Fruit fly (Drosophila melanogaster) whole organism, embryonic: Measurements from ENCODE around the gene AstCC.
A peak's percentile ranks its signal among the peaks of the same experiment; 100 is the strongest.

Source experiments
- Adf1 ChIP-seq: fragments of 200-800 bp; sonication (Bioruptor generic); IDR thresholded peaks from 2 replicates; pipeline ENCODE4 v1.3.6; 2022; ENCODE audit warnings: missing biosample characterization, missing genetic modification characterization
- Aef1 ChIP-seq: fragments of 200-800 bp; sonication (Bioruptor generic); IDR thresholded peaks from 3 replicates; pipeline ENCODE4 v1.3.6; 2022; ENCODE audit warnings: missing biosample characterization, missing genetic modification characterization
- CG1024 ChIP-seq: fragments of 200-800 bp; sonication (Bioruptor generic); IDR thresholded peaks from 2 replicates; pipeline ENCODE4 v1.3.6; 2022; ENCODE audit warnings: missing biosample characterization, missing genetic modification characterization
- CG10366 ChIP-seq: fragments of 200-800 bp; sonication (Bioruptor generic); IDR thresholded peaks from 2 replicates; pipeline ENCODE4 v1.3.6; 2022; ENCODE audit warnings: missing biosample characterization, missing genetic modification characterization
- CG12391 ChIP-seq: fragments of 200-800 bp; sonication (Bioruptor generic); optimal IDR thresholded peaks from 3 replicates; lab custom pipeline; 2018; ENCODE audit warnings: missing biosample characterization, mild to moderate bottlenecking, missing genetic modification characterization, moderate library complexity
- CG13775 ChIP-seq: fragments of 200-800 bp; sonication (Bioruptor generic); optimal IDR thresholded peaks from 3 replicates; lab custom pipeline; 2017; ENCODE audit warnings: missing biosample characterization, mild to moderate bottlenecking, missing genetic modification characterization
- CG14014 ChIP-seq: fragments of 200-800 bp; sonication (Bioruptor generic); IDR thresholded peaks from 2 replicates; pipeline ENCODE4 v1.3.6; 2022; ENCODE audit warnings: missing biosample characterization, missing genetic modification characterization
- CG15696 ChIP-seq: fragments of 200-800 bp; sonication (Bioruptor generic); optimal IDR thresholded peaks from 2 replicates; lab custom pipeline; 2019; ENCODE audit warnings: missing biosample characterization, mild to moderate bottlenecking, missing genetic modification characterization, moderate library complexity
- CG1603 ChIP-seq: fragments of 200-800 bp; sonication (Bioruptor generic); optimal IDR thresholded peaks from 2 replicates; lab custom pipeline; 2019; ENCODE audit warnings: missing biosample characterization, mild to moderate bottlenecking, missing genetic modification characterization, moderate library complexity
- CG17328 ChIP-seq: fragments of 200-800 bp; sonication (Bioruptor generic); IDR thresholded peaks from 2 replicates; pipeline ENCODE4 v1.3.6; 2022; ENCODE audit warnings: missing biosample characterization, missing genetic modification characterization
- CG3065 ChIP-seq: fragments of 200-800 bp; sonication (Bioruptor generic); optimal IDR thresholded peaks from 2 replicates; lab custom pipeline; 2016; ENCODE audit warnings: missing biosample characterization, missing genetic modification characterization
- CG3726 ChIP-seq: fragments of 200-800 bp; sonication (Bioruptor generic); IDR thresholded peaks from 3 replicates; pipeline ENCODE4, ENCODE4 v1.3.6; 2022; ENCODE audit warnings: missing biosample characterization, missing genetic modification characterization
- CG3838 ChIP-seq: fragments of 200-800 bp; sonication (Bioruptor generic); optimal IDR thresholded peaks from 3 replicates; lab custom pipeline; 2016; ENCODE audit warnings: missing biosample characterization, missing genetic modification characterization
- CG42726 ChIP-seq: fragments of 200-800 bp; sonication (Bioruptor generic); IDR thresholded peaks from 2 replicates; pipeline ENCODE4 v1.3.6; 2022; ENCODE audit warnings: missing biosample characterization, missing genetic modification characterization; ENCODE audit not compliant: partially characterized antibody
- CG43689 ChIP-seq: fragments of 200-800 bp; sonication (Bioruptor generic); IDR thresholded peaks from 2 replicates; pipeline ENCODE4 v1.3.6; 2022; ENCODE audit warnings: missing biosample characterization, missing genetic modification characterization
- CG4424 ChIP-seq: fragments of 200-800 bp; sonication (Bioruptor generic); optimal IDR thresholded peaks from 3 replicates; lab custom pipeline; 2016; ENCODE audit warnings: missing biosample characterization, missing genetic modification characterization
- CG4707 ChIP-seq: fragments of 200-800 bp; sonication (Bioruptor generic); optimal IDR thresholded peaks from 2 replicates; lab custom pipeline; 2018; ENCODE audit warnings: missing biosample characterization, mild to moderate bottlenecking, missing genetic modification characterization, moderate library complexity
- CG6689 ChIP-seq: fragments of 200-800 bp; sonication (Bioruptor generic); IDR thresholded peaks from 2 replicates; pipeline ENCODE4 v1.3.6; 2022; ENCODE audit warnings: missing biosample characterization, missing genetic modification characterization
- CG7556 ChIP-seq: fragments of 200-800 bp; sonication (Bioruptor generic); optimal IDR thresholded peaks from 2 replicates; lab custom pipeline; 2017; ENCODE audit warnings: missing biosample characterization, mild to moderate bottlenecking, missing genetic modification characterization
- CG8388 ChIP-seq: fragments of 200-800 bp; sonication (Bioruptor generic); optimal IDR thresholded peaks from 2 replicates; lab custom pipeline; 2019; ENCODE audit warnings: missing biosample characterization, mild to moderate bottlenecking, missing genetic modification characterization, moderate library complexity
- CG8944 ChIP-seq: fragments of 200-800 bp; sonication (Bioruptor generic); optimal IDR thresholded peaks from 3 replicates; lab custom pipeline; 2016; ENCODE audit warnings: missing biosample characterization, missing genetic modification characterization
- Dfd ChIP-seq, 2 experiments: fragments of >200 bp; optimal IDR thresholded peaks; 2 replicates each; lab custom pipeline; 2017; ENCODE audit warnings: missing biosample characterization in 2 of 2, missing genetic modification characterization in 2 of 2
- Dip2 ChIP-seq: fragments of 200-800 bp; sonication (Bioruptor generic); IDR thresholded peaks from 2 replicates; pipeline ENCODE4 v1.3.6; 2022; ENCODE audit warnings: missing biosample characterization, missing genetic modification characterization
- Hey ChIP-seq: fragments of 200-800 bp; sonication (Bioruptor generic); optimal IDR thresholded peaks from 3 replicates; lab custom pipeline; 2018; ENCODE audit warnings: missing biosample characterization, mild to moderate bottlenecking, missing genetic modification characterization
- HmgD ChIP-seq: fragments of 200-800 bp; sonication (Bioruptor generic); optimal IDR thresholded peaks from 3 replicates; lab custom pipeline; 2016; ENCODE audit warnings: missing biosample characterization, missing genetic modification characterization
- HmgZ ChIP-seq: fragments of 200-800 bp; sonication (Bioruptor generic); optimal IDR thresholded peaks from 2 replicates; lab custom pipeline; 2018; ENCODE audit warnings: missing biosample characterization, mild to moderate bottlenecking, missing genetic modification characterization
- Hmx ChIP-seq: fragments of 200-800 bp; sonication (Bioruptor generic); optimal IDR thresholded peaks from 2 replicates; lab custom pipeline; 2016; ENCODE audit warnings: missing biosample characterization, missing genetic modification characterization
- Hr78 ChIP-seq, 2 experiments: fragments of 200-800 bp in 1 of 2; fragments of >200 bp in 1 of 2; sonication (Bioruptor generic) in 1 of 2; optimal IDR thresholded peaks; 2 replicates each; lab custom pipeline; 2017 to 2019; ENCODE audit warnings: missing biosample characterization in 2 of 2, missing genetic modification characterization in 2 of 2, mild to moderate bottlenecking in 1 of 2, moderate library complexity in 1 of 2
- Lpt ChIP-seq: fragments of >200 bp; optimal IDR thresholded peaks from 2 replicates; lab custom pipeline; 2018; ENCODE audit warnings: missing biosample characterization, missing genetic modification characterization
- Nf-YA ChIP-seq: fragments of 200-800 bp; sonication (Bioruptor generic); IDR thresholded peaks from 2 replicates; pipeline ENCODE4 v1.3.6; 2022; ENCODE audit warnings: missing biosample characterization, missing genetic modification characterization
- Sin3A ChIP-seq: fragments of >200 bp; optimal IDR thresholded peaks from 2 replicates; lab custom pipeline; 2018
- Six4 ChIP-seq: fragments of 200-800 bp; sonication (Bioruptor generic); optimal IDR thresholded peaks from 2 replicates; lab custom pipeline; 2016; ENCODE audit warnings: missing biosample characterization, missing genetic modification characterization
- Trl ChIP-seq, 3 experiments: fragments of >200 bp in 2 of 3; fragments of 200-800 bp in 1 of 3; sonication (Bioruptor generic) in 1 of 3; optimal IDR thresholded peaks; 2 replicates in 1 of 3; 3 replicates in 2 of 3; lab custom pipeline; 2016 to 2017; ENCODE audit warnings: missing biosample characterization in 1 of 3, missing genetic modification characterization in 1 of 3
- ap ChIP-seq: fragments of 200-800 bp; sonication (Bioruptor generic); IDR thresholded peaks from 2 replicates; pipeline ENCODE4 v1.3.6; 2022; ENCODE audit warnings: missing biosample characterization, missing genetic modification characterization
- br ChIP-seq: fragments of >200 bp; optimal IDR thresholded peaks from 2 replicates; lab custom pipeline; 2017
- bsh ChIP-seq, 2 experiments: fragments of 200-800 bp; sonication (Bioruptor generic); optimal IDR thresholded peaks; 2 replicates each; lab custom pipeline; 2017 to 2018; ENCODE audit warnings: mild to moderate bottlenecking in 2 of 2, missing biosample characterization in 2 of 2, missing genetic modification characterization in 2 of 2, moderate library complexity in 1 of 2
- cato ChIP-seq: fragments of 200-800 bp; sonication (Bioruptor generic); optimal IDR thresholded peaks from 2 replicates; lab custom pipeline; 2016; ENCODE audit warnings: missing biosample characterization, missing genetic modification characterization, borderline replicate concordance
- chm ChIP-seq: fragments of 200-800 bp; sonication (Bioruptor generic); IDR thresholded peaks from 2 replicates; pipeline ENCODE4 v1.3.6; 2022; ENCODE audit warnings: missing biosample characterization, missing genetic modification characterization
- cwo ChIP-seq: fragments of 200-800 bp; sonication (Bioruptor generic); optimal IDR thresholded peaks from 3 replicates; lab custom pipeline; 2017; ENCODE audit warnings: missing biosample characterization, missing genetic modification characterization, mild to moderate bottlenecking, moderate library complexity, missing genetic modification reagents
- dati ChIP-seq: fragments of 200-800 bp; sonication (Bioruptor generic); IDR thresholded peaks from 2 replicates; pipeline ENCODE4 v1.3.6; 2022; ENCODE audit warnings: missing biosample characterization, missing genetic modification characterization
- fru ChIP-seq: fragments of >200 bp; optimal IDR thresholded peaks from 2 replicates; lab custom pipeline; 2017
- ftz-f1 ChIP-seq: fragments of 200-800 bp; sonication (Bioruptor generic); optimal IDR thresholded peaks from 2 replicates; lab custom pipeline; 2016; ENCODE audit warnings: missing biosample characterization, missing genetic modification characterization
- kah ChIP-seq: fragments of 200-800 bp; sonication (Bioruptor generic); optimal IDR thresholded peaks from 2 replicates; lab custom pipeline; 2018; ENCODE audit warnings: missing biosample characterization, mild to moderate bottlenecking, missing genetic modification characterization
- kay ChIP-seq: fragments of 200-800 bp; sonication (Bioruptor generic); optimal IDR thresholded peaks from 2 replicates; lab custom pipeline; 2016; ENCODE audit warnings: missing biosample characterization, missing genetic modification characterization
- ken ChIP-seq: fragments of 200-800 bp; sonication (Bioruptor generic); IDR thresholded peaks from 3 replicates; pipeline ENCODE4 v1.3.6; 2022; ENCODE audit warnings: missing biosample characterization, missing genetic modification characterization
- lola ChIP-seq, 3 experiments: fragments of >200 bp in 2 of 3; fragments of 200-800 bp in 1 of 3; sonication (Bioruptor generic) in 1 of 3; optimal IDR thresholded peaks; 2 replicates each; lab custom pipeline; 2017 to 2019; ENCODE audit warnings: missing biosample characterization in 3 of 3, missing genetic modification characterization in 3 of 3, mild to moderate bottlenecking in 1 of 3, moderate library complexity in 1 of 3
- otp ChIP-seq: fragments of 200-800 bp; sonication (Bioruptor generic); IDR thresholded peaks from 3 replicates; pipeline ENCODE4, ENCODE4 v1.3.6; 2022; ENCODE audit warnings: missing biosample characterization, missing genetic modification characterization
- pnt ChIP-seq: fragments of 200-800 bp; sonication (Bioruptor generic); optimal IDR thresholded peaks from 3 replicates; lab custom pipeline; 2016; ENCODE audit warnings: missing biosample characterization, missing genetic modification characterization
- psq ChIP-seq: fragments of 200-800 bp; sonication (Bioruptor generic); optimal IDR thresholded peaks from 2 replicates; lab custom pipeline; 2017; ENCODE audit warnings: missing biosample characterization, missing genetic modification characterization
- ranshi ChIP-seq: fragments of 200-800 bp; sonication (Bioruptor generic); IDR thresholded peaks from 2 replicates; pipeline ENCODE4 v1.3.6; 2022; ENCODE audit warnings: missing biosample characterization, missing genetic modification characterization
- scrt ChIP-seq: fragments of 200-800 bp; sonication (Bioruptor generic); optimal IDR thresholded peaks from 2 replicates; lab custom pipeline; 2018; ENCODE audit warnings: missing biosample characterization, mild to moderate bottlenecking, missing genetic modification characterization, moderate library complexity
- tgo ChIP-seq: fragments of 200-800 bp; sonication (Bioruptor generic); IDR thresholded peaks from 3 replicates; pipeline ENCODE4 v1.3.6; 2022; ENCODE audit warnings: missing biosample characterization, missing genetic modification characterization

AstCC gene

dm6 chr2L:11123499-11123898 lies 38.5 kb upstream of the AstCC start, which contains the start of the genes Csl4 and Nup160 (continued):
- peak; percentile 74 for TF ChIP-seq CG1603 (tag; lab: Kevin White, UChicago)
- TF ChIP-seq CG1024 (GFP tag; lab: Robert Waterston, UW): no peak
- peak; percentile 65; the same call in 1 of the 2 replicates for TF ChIP-seq ranshi
- no peak for TF ChIP-seq Dfd (GFP tag; optimal IDR thresholded peaks at IDR 0.05; lab: Kevin White, UChicago)
- TF ChIP-seq CG13775 (GFP tag; lab: Kevin White, UChicago): peak; percentile 79
- TF ChIP-seq CG12391 (tag; lab: Kevin White, UChicago): peak; percentile 83
- no peak for TF ChIP-seq CG7556 (GFP tag; lab: Kevin White, UChicago)
- no peak for TF ChIP-seq Lpt (GFP tag; lab: Kevin White, UChicago)
- TF ChIP-seq CG8388: no peak
- TF ChIP-seq ftz-f1 (GFP tag; lab: Kevin White, UChicago): peak; percentile 46
- TF ChIP-seq lola (GFP tag; optimal IDR thresholded peaks at IDR 0.05; lab: Kevin White, UChicago): peak in 1 of 3 experiments; percentile 67
- TF ChIP-seq tgo (GFP tag; lab: Robert Waterston, UW): peak; percentile 74
- peak; percentile 75 for TF ChIP-seq HmgZ (tag; lab: Kevin White, UChicago)
- peak; percentile 54; the same call in 1 of the 2 replicates for TF ChIP-seq Nf-YA (GFP tag; lab: Robert Waterston, UW)
- TF ChIP-seq CG14014 (GFP tag; lab: Robert Waterston, UW): peak; percentile 75
- TF ChIP-seq CG4707 (GFP tag; lab: Kevin White, UChicago): no peak
- no peak for TF ChIP-seq Hr78 (GFP tag; optimal IDR thresholded peaks at IDR 0.05; lab: Kevin White, UChicago)
- TF ChIP-seq Dip2: no peak
- TF ChIP-seq CG15696: peak; percentile 49
- peak; percentile 67 for TF ChIP-seq cato (GFP tag; lab: Kevin White, UChicago)
- TF ChIP-seq cwo (GFP tag; lab: Kevin White, UChicago): peak; percentile 41
- TF ChIP-seq CG8944 (GFP tag; lab: Kevin White, UChicago): peak; percentile 86
- TF ChIP-seq CG42726 (GFP tag; lab: Robert Waterston, UW): no peak
- no peak for TF ChIP-seq br (lab: Kevin White, UChicago)
- peak; percentile 38 for TF ChIP-seq CG3065 (GFP tag; lab: Kevin White, UChicago)
- TF ChIP-seq Six4: peak; percentile 57
- TF ChIP-seq Adf1: peak; percentile 34
- no peak for TF ChIP-seq fru (lab: Kevin White, UChicago)
- peak; percentile 60; the same call in 1 of the 3 replicates for TF ChIP-seq Aef1 (GFP tag; lab: Robert Waterston, UW)
- TF ChIP-seq CG43689 (GFP tag; lab: Robert Waterston, UW): no peak; the same call in 1 of the 2 replicates
- peak; percentile 76 for TF ChIP-seq CG10366 (GFP tag; lab: Robert Waterston, UW)
- peak; percentile 85 for TF ChIP-seq ken (GFP tag; lab: Robert Waterston, UW)
- TF ChIP-seq Sin3A (lab: Kevin White, UChicago): peak; percentile 52
- TF ChIP-seq CG3838 (GFP tag; lab: Kevin White, UChicago): peak; percentile 6
- TF ChIP-seq chm (GFP tag; lab: Robert Waterston, UW): 0 out of 2 replicates have a peak, but pooled peaks have one; percentile 25
- TF ChIP-seq Trl (optimal IDR thresholded peaks at IDR 0.05; lab: Kevin White, UChicago): no peak
- TF ChIP-seq Trl (GFP tag; optimal IDR thresholded peaks at IDR 0.05; lab: Kevin White, UChicago): peak; percentile 91
- TF ChIP-seq bsh (GFP tag; optimal IDR thresholded peaks at IDR 0.05; lab: Kevin White, UChicago): peak in 1 of 2 experiments; percentile 75
- no peak for TF ChIP-seq kah (GFP tag; lab: Kevin White, UChicago)
- TF ChIP-seq HmgD (GFP tag; lab: Kevin White, UChicago): peak; percentile 73
- peak; percentile 78 for TF ChIP-seq CG17328 (GFP tag; lab: Robert Waterston, UW)
- peak; percentile 77 for TF ChIP-seq CG4424
- peak; percentile 55; the same call in 1 of the 3 replicates for TF ChIP-seq CG3726 (GFP tag; lab: Robert Waterston, UW)
- TF ChIP-seq kay (GFP tag; lab: Kevin White, UChicago): peak; percentile 64
- peak; percentile 80 for TF ChIP-seq pnt
- peak; percentile 73 for TF ChIP-seq CG6689
- TF ChIP-seq otp: 0 out of 3 replicates have a peak, but pooled peaks have one; percentile 62
- no peak for TF ChIP-seq scrt (GFP tag; lab: Kevin White, UChicago)
- no peak for TF ChIP-seq dati (GFP tag; lab: Robert Waterston, UW)
- peak; percentile 26 for TF ChIP-seq psq (GFP tag; lab: Kevin White, UChicago)
- TF ChIP-seq Hey (tag; lab: Kevin White, UChicago): no peak
- TF ChIP-seq ap (GFP tag; lab: Robert Waterston, UW): 0 out of 2 replicates have a peak, but pooled peaks have one; percentile 23
- TF ChIP-seq Hmx (GFP tag; lab: Kevin White, UChicago): peak; percentile 46
